Fruit fly (Drosophila melanogaster) whole organism: ENCODE data around the gene CG4332.
A peak's percentile ranks its signal among the peaks of the same experiment; 100 is the strongest.

Source experiments
- CG8478 ChIP-seq: fragments of >200 bp; optimal IDR thresholded peaks from 2 replicates; lab custom pipeline; 2018; ENCODE audit warnings: inconsistent platforms
- Dll ChIP-seq: fragments of >200 bp; optimal IDR thresholded peaks from 2 replicates; lab custom pipeline; 2017
- EcR ChIP-seq, 2 experiments: fragments of >200 bp; optimal IDR thresholded peaks; 2 replicates each; lab custom pipeline; 2017; ENCODE audit warnings: missing biosample characterization in 2 of 2, missing genetic modification characterization in 2 of 2, missing genetic modification reagents in 2 of 2
- pan ChIP-seq: fragments of >200 bp; optimal IDR thresholded peaks from 2 replicates; lab custom pipeline; 2017
- psq ChIP-seq: fragments of >200 bp; optimal IDR thresholded peaks from 2 replicates; lab custom pipeline; 2017
- usp ChIP-seq: fragments of >200 bp; optimal IDR thresholded peaks from 2 replicates; lab custom pipeline; 2017; ENCODE audit warnings: missing biosample characterization, missing genetic modification characterization, mixed read lengths

The CG4332 gene

DNA sequence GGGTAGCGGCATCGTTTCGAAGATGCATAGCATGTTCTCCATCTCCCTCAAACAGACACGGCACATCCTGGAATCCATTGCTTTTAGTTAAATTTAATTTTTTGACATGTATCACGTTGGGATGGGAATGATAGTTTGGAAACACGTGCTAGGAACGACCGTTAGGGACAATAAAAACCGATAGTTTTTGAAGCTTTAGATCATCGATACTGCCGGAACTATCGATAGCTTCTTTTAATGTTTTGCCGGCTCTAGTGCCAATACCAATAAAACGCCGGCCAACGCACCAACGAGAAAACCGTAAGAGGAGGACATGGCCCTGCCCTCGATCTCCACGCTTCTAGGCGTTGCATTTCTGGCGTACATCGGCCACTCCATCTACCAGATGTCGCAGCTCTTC lies at the start of gene CG4332, which contains the start of gene CG4318:
Gene CG4332 (plus strand): TSS at position 256 of the 400 bp plus-strand sequence.
Gene CG4318 (minus strand): TSS at position 142 of the 400 bp plus-strand sequence.
- TF ChIP-seq EcR (GFP tag; optimal IDR thresholded peaks at IDR 0.05; lab: Kevin White, UChicago) = no peak
- no peak for TF ChIP-seq psq (lab: Kevin White, UChicago)
- TF ChIP-seq usp = no peak
- TF ChIP-seq CG8478 (lab: Kevin White, UChicago) = no peak
- no peak for TF ChIP-seq Dll
- TF ChIP-seq pan = no peak

- TF ChIP-seq EcR (GFP tag; optimal IDR thresholded peaks at IDR 0.05; lab: Kevin White, UChicago) (no peak), CG8478 (lab: Kevin White, UChicago) (no peak), usp (no peak), pan (no peak), psq (lab: Kevin White, UChicago) (no peak), Dll (no peak)
Observed at dm6 chrX:13105220-13105619, 49.6 kb upstream of the CG4332 start.

- TF ChIP-seq EcR (GFP tag; optimal IDR thresholded peaks at IDR 0.05; lab: Kevin White, UChicago) = no peak
- TF ChIP-seq usp = no peak
- no peak for TF ChIP-seq CG8478 (lab: Kevin White, UChicago)
Observed at dm6 chrX:13108144-13108824, 46.6 kb upstream of the CG4332 start, which contains the start of gene Fer3HCH. Fer3HCH (minus strand) TSS chrX:13108194.

DNA sequence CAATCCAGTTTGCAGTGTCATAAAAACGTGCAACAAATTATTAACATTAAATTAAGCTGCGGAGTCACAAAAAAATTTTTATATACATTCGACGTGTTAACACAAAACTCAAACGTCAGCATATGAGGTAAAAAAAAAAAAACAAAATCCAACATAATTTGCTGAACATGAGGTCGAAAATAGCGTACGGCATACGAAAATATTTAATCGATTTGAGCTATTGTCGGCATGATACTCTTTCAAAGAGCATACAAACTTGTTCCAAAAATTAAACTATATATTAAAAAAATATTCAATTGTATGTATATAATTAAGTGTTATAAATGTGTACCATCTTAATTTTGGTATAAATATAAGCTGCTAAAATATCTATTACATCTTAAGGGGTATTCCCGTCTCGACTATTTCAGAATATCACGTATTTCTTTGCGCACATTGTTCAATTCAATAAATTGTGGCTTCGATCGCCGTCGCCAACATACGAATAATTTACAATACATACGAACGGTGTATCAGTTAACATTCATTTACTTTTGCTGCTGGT lies 45.2 kb upstream of the CG4332 start:
- TF ChIP-seq pan (no peak), usp (no peak)

DNA sequence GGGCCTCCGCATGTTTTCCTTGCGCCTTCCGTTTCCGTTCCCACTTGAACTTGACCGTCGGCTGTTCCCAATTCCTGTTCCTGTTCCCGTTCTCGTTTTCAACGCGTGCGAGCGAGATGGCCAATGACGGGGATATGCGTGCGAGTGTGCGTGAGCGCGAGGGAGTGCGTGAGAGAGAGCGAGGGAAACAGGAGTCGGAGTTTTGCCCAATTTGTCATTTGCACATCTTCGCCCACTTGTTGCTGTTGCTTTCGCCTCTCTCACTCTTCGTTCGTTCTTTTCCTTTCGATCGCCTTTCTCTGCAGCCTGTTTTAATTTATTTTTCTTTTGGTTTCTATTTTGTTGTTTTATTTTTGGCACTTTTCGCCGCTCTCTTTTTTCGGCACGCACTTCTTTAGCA lies 43.0 kb upstream of the CG4332 start:
- TF ChIP-seq usp = no peak
- no peak for TF ChIP-seq CG8478 (lab: Kevin White, UChicago)
- TF ChIP-seq psq (lab: Kevin White, UChicago) = no peak
- TF ChIP-seq Dll = no peak
- TF ChIP-seq EcR (GFP tag; optimal IDR thresholded peaks at IDR 0.05; lab: Kevin White, UChicago) = no peak
- TF ChIP-seq pan = no peak

- no peak for TF ChIP-seq CG8478 (lab: Kevin White, UChicago)
- no peak for TF ChIP-seq EcR (GFP tag; optimal IDR thresholded peaks at IDR 0.05; lab: Kevin White, UChicago)
Observed at dm6 chrX:13112238-13112829, 42.5 kb upstream of the CG4332 start, which contains the start of gene Chpf. Chpf (minus strand) TSS chrX:13112462.

DNA sequence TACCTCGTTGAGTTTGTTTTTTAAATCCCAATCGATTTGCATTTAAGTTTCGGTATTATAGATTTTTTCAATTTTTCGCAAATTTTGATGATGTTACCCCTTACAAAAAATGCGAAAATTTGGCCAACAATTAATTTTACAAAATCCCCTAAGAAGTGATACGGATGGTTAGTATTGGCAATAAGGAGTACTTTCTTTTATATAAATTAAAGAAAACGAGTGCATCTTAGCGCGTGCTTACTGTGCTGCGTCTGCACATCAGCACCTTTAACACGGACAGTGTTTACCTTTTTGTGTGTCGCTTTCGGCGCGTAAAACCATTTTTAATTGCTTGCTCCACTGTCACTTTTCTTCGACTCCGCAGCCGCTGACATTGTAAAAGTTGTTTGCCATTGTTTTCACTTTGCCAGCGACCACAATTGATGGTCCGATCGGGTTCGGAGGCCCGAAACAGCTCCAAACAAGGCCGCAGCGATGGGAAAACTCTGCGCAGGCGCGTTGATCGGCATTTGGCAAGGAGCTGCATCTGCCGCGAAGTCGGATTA lies 40.9 kb upstream of the CG4332 start:
- TF ChIP-seq EcR (GFP tag; optimal IDR thresholded peaks at IDR 0.05; lab: Kevin White, UChicago) = no peak
- TF ChIP-seq CG8478 (lab: Kevin White, UChicago) = no peak
- TF ChIP-seq pan = no peak
- no peak for TF ChIP-seq Dll
- no peak for TF ChIP-seq usp
- TF ChIP-seq psq (lab: Kevin White, UChicago) = no peak

DNA sequence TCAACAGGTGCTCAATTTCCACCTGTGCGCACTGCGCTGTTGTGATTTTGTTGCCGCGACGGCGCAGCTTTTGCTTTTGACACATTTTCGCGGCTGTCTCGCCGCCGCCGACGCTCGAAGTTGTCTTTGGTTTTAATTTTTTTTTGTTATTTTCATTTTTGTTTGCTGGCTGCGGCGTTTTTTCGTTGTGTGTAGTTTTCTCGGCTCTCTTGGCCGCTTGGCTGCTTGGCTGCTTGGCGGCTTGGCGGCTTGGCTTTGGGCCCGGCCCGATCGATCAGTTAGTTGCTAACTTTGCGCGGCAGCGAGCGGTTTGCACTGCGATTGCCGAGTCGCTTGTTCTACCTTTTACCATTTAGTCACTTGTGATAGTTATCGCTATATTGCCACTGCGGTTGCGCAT lies 40.0 kb upstream of the CG4332 start, which contains the start of gene CG42237:
Gene CG42237 (plus strand): TSS at position 271 of the 400 bp plus-strand sequence.
- TF ChIP-seq pan = no peak
- TF ChIP-seq usp = no peak
- TF ChIP-seq Dll = no peak
- TF ChIP-seq CG8478 (lab: Kevin White, UChicago) = no peak
- TF ChIP-seq EcR (GFP tag; optimal IDR thresholded peaks at IDR 0.05; lab: Kevin White, UChicago) = no peak
- TF ChIP-seq psq (lab: Kevin White, UChicago) = no peak

DNA sequence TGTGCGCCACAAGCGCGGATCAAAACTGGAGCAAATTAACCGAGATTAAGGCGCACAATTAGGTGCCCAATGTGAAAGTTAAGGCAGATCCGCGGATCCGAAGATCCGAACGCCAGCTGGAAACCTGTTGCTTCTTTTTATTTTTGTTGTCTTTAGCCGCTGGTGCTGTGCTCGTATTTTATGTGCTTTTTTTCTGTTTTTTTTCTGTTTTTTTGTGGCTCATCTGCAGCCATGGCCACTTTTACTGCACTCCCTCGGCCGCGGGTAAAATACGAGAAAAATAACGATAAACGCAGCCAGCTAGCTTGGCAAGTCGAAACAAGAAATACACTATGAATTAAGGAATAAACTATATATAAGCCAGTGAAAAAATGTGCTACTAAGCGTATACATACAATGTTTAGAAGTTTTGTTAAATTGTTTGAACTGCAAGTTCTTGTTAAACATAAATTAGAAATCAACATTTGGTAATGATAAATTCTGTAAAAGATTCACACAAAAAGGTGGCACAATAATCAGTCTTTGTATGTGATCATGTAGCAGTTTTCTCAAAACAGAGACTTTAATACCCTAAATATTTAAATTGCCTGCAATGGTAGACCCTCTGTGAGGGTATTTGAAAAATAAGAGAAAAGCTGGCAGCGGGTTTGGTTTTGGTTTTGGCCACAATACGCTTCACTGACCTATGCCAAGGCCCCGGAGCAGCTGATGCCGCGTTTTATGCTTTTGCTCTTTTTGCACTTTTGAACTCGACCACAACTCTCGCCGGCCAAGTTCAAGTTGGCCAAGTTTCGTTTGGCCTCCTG lies 38.2 kb upstream of the CG4332 start:
- no peak for TF ChIP-seq pan
- TF ChIP-seq usp = no peak
- no peak for TF ChIP-seq Dll
- TF ChIP-seq CG8478 (lab: Kevin White, UChicago) = no peak
- no peak for TF ChIP-seq psq (lab: Kevin White, UChicago)
- no peak for TF ChIP-seq EcR (GFP tag; optimal IDR thresholded peaks at IDR 0.05; lab: Kevin White, UChicago)

- TF ChIP-seq EcR (GFP tag; optimal IDR thresholded peaks at IDR 0.05; lab: Kevin White, UChicago) (no peak), Dll (no peak), CG8478 (lab: Kevin White, UChicago) (no peak), usp (no peak), pan (no peak), psq (lab: Kevin White, UChicago) (no peak)
Observed at dm6 chrX:13125559-13125958, 29.3 kb upstream of the CG4332 start.

DNA sequence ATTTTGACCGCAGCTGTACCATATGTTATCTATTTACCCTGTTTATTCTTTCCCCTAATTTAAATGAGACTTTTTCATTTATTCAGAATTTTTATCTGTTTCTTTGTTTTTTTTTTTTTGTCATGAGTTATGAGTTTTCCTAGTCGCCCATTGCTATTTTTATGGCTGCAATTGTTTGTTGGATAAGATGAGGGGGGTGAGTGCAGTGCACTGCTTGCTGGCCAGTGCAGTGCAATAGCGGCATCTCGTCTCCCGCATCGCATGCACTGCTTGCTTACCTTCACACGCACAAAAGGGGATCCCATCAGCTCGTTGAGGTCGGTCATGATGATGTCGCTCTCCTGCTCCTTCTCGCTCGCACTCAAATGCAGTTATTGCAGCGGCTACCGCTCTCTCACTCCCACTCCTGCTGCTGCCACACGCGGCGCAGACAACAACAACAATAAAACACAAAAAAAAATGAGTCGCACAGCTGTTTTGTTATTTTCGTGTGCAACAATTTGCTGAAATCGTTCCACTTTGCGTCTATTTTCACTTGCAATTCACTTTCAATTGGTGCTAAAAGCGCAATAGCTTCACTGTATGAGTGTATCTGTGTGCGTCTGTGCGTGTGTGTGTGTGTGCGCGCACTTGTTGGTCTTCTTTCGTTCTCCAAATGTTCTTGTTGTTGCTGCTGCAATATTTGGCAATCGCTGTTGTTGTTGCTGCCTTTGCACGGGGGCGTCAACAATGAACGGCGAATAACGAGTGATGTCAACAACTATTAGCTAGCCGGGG lies 26.7 kb upstream of the CG4332 start:
- no peak for TF ChIP-seq EcR (GFP tag; optimal IDR thresholded peaks at IDR 0.05; lab: Kevin White, UChicago)
- TF ChIP-seq psq (lab: Kevin White, UChicago) = no peak
- no peak for TF ChIP-seq pan
- peak; percentile 59 for TF ChIP-seq CG8478 (lab: Kevin White, UChicago)
